Worm (Caenorhabditis elegans) whole organism, young adult: Measurements from ENCODE around the gene F15B9.10.

ENCODE experiments used
- B0019.2 ChIP-seq: fragments of 200-800 bp; sonication (Bioruptor generic); conservative IDR thresholded peaks from 2 replicates; pipeline ENCODE4 v1.3.6; 2022; ENCODE audit warnings: missing genetic modification reagents, missing genetic modification characterization, missing compliant biosample characterization
- B0261.1 ChIP-seq: sonication (generic microtip); optimal IDR thresholded peaks from 2 replicates; lab custom pipeline; 2016; ENCODE audit warnings: mild to moderate bottlenecking, missing genetic modification characterization, moderate library complexity, missing compliant biosample characterization
- C06A6.2 ChIP-seq: fragments of 200-800 bp; sonication (Bioruptor generic); conservative IDR thresholded peaks from 2 replicates; pipeline ENCODE4 v1.3.6; 2022; ENCODE audit warnings: missing genetic modification characterization, missing compliant biosample characterization
- F10E7.11 ChIP-seq: sonication (generic microtip); optimal IDR thresholded peaks from 2 replicates; lab custom pipeline; 2017; ENCODE audit warnings: mild to moderate bottlenecking, missing genetic modification characterization, moderate library complexity, missing compliant biosample characterization
- F23B12.7 ChIP-seq: sonication (generic microtip); optimal IDR thresholded peaks from 2 replicates; lab custom pipeline; 2017; ENCODE audit warnings: missing genetic modification characterization, mild to moderate bottlenecking, missing compliant biosample characterization, antibody characterized with exemption, moderate library complexity; ENCODE audit not compliant: insufficient read depth
- F37B4.10 ChIP-seq: fragments of 200-800 bp; sonication (Bioruptor generic); IDR thresholded peaks from 2 replicates; pipeline ENCODE4 v1.3.6; 2022; ENCODE audit warnings: missing genetic modification characterization, missing compliant biosample characterization
- F57A8.1 ChIP-seq: fragments of 200-800 bp; sonication (Bioruptor generic); optimal IDR thresholded peaks from 2 replicates; lab custom pipeline; 2018; ENCODE audit warnings: mild to moderate bottlenecking, missing genetic modification characterization, moderate library complexity, missing compliant biosample characterization
- Y53G8AR.9 ChIP-seq: fragments of 200-800 bp; sonication (Bioruptor generic); conservative IDR thresholded peaks from 2 replicates; pipeline ENCODE4 v1.3.6; 2022; ENCODE audit warnings: missing genetic modification reagents, missing genetic modification characterization, missing compliant biosample characterization
- Y95B8A.8 ChIP-seq: fragments of 200-800 bp; sonication (Bioruptor generic); IDR thresholded peaks from 2 replicates; pipeline ENCODE4 v1.3.6; 2022; ENCODE audit warnings: missing genetic modification reagents, missing genetic modification characterization, missing compliant biosample characterization
- attf-3 ChIP-seq: fragments of 200-800 bp; sonication (Bioruptor generic); conservative IDR thresholded peaks from 2 replicates; pipeline ENCODE4 v1.3.6; 2022; ENCODE audit warnings: missing genetic modification reagents, missing genetic modification characterization, missing compliant biosample characterization
- bed-2 ChIP-seq: fragments of 200-800 bp; sonication (Bioruptor generic); IDR thresholded peaks from 2 replicates; pipeline ENCODE4 v1.3.6; 2022; ENCODE audit warnings: missing genetic modification reagents, missing genetic modification characterization, missing compliant biosample characterization
- dpff-1 ChIP-seq: sonication (generic microtip); optimal IDR thresholded peaks from 2 replicates; lab custom pipeline; 2017; ENCODE audit warnings: mild to moderate bottlenecking, missing genetic modification characterization, missing compliant biosample characterization
- egl-18 ChIP-seq: fragments of 200-800 bp; sonication (Bioruptor generic); IDR thresholded peaks from 2 replicates; pipeline ENCODE4 v1.3.6; 2022; ENCODE audit warnings: missing genetic modification reagents, missing genetic modification characterization, missing compliant biosample characterization
- ets-4 ChIP-seq: fragments of 200-800 bp; sonication (Bioruptor generic); optimal IDR thresholded peaks from 2 replicates; lab custom pipeline; 2018; ENCODE audit warnings: mild to moderate bottlenecking, missing genetic modification characterization, missing compliant biosample characterization
- hlh-12 ChIP-seq: sonication (generic microtip); optimal IDR thresholded peaks from 2 replicates; lab custom pipeline; 2016; ENCODE audit warnings: missing genetic modification characterization, missing compliant biosample characterization
- hlh-26 ChIP-seq: fragments of 200-800 bp; sonication (Bioruptor generic); conservative IDR thresholded peaks from 2 replicates; pipeline ENCODE4 v1.3.6; 2022; ENCODE audit warnings: missing genetic modification reagents, missing genetic modification characterization, missing compliant biosample characterization
- hmg-1.2 ChIP-seq: fragments of 200-800 bp; sonication (Bioruptor generic); IDR thresholded peaks from 2 replicates; pipeline ENCODE4 v1.3.6; 2022; ENCODE audit warnings: missing genetic modification reagents, missing genetic modification characterization, missing compliant biosample characterization
- lir-1 ChIP-seq: fragments of 200-800 bp; sonication (Bioruptor generic); conservative IDR thresholded peaks from 2 replicates; pipeline ENCODE4 v1.3.6; 2022; ENCODE audit warnings: missing genetic modification reagents, missing genetic modification characterization, missing compliant biosample characterization
- madf-10 ChIP-seq: sonication (generic microtip); optimal IDR thresholded peaks from 2 replicates; lab custom pipeline; 2016; ENCODE audit warnings: mild to moderate bottlenecking, missing genetic modification characterization, missing compliant biosample characterization
- mcd-1 ChIP-seq: fragments of 200-800 bp; sonication (Bioruptor generic); IDR thresholded peaks from 2 replicates; pipeline ENCODE4 v1.3.6; 2022; ENCODE audit warnings: missing genetic modification reagents, missing genetic modification characterization, missing compliant biosample characterization
- mxl-1 ChIP-seq: sonication (generic microtip); optimal IDR thresholded peaks from 2 replicates; lab custom pipeline; 2016; ENCODE audit warnings: missing genetic modification characterization, missing compliant biosample characterization
- nfyb-1 ChIP-seq: fragments of 200-800 bp; sonication (Bioruptor generic); IDR thresholded peaks from 2 replicates; pipeline ENCODE4 v1.3.6; 2022; ENCODE audit warnings: missing genetic modification reagents, missing genetic modification characterization, missing compliant biosample characterization
- pbrm-1 ChIP-seq: fragments of 200-800 bp; sonication (Bioruptor generic); IDR thresholded peaks from 2 replicates; pipeline ENCODE4 v1.3.6; 2022; ENCODE audit warnings: missing genetic modification reagents, missing genetic modification characterization, missing compliant biosample characterization
- rcor-1 ChIP-seq: fragments of 200-800 bp; sonication (Bioruptor generic); IDR thresholded peaks from 2 replicates; pipeline ENCODE4 v1.3.6; 2022; ENCODE audit warnings: missing genetic modification reagents, missing genetic modification characterization, missing compliant biosample characterization
- rec-8 ChIP-seq, 2 experiments: sonication (generic microtip); optimal IDR thresholded peaks; 2 replicates each; lab custom pipeline; 2016; ENCODE audit warnings: mild to moderate bottlenecking in 2 of 2, missing genetic modification characterization in 2 of 2, missing genetic modification reagents in 2 of 2, missing genotype in 2 of 2, missing biosample characterization in 1 of 2, missing compliant biosample characterization in 1 of 2, moderate library complexity in 1 of 2
- rpc-1 ChIP-seq, 2 experiments: fragments of 150-350 bp in 1 of 2; sonication (generic microtip) in 1 of 2; optimal IDR thresholded peaks; 2 replicates each; lab custom pipeline; 2014 to 2018; ENCODE audit warnings: missing biosample characterization in 1 of 2, missing genetic modification characterization in 1 of 2, missing genetic modification reagents in 1 of 2, missing genotype in 1 of 2
- snpc-1.1 ChIP-seq: sonication (generic microtip); optimal IDR thresholded peaks from 2 replicates; lab custom pipeline; 2017; ENCODE audit warnings: missing genetic modification characterization, mild to moderate bottlenecking, missing compliant biosample characterization, antibody characterized with exemption, moderate library complexity, missing genotype, missing genetic modification reagents; ENCODE audit not compliant: insufficient read depth
- sptf-2 ChIP-seq: fragments of 200-800 bp; sonication (Bioruptor generic); optimal IDR thresholded peaks from 2 replicates; lab custom pipeline; 2018; ENCODE audit warnings: mild to moderate bottlenecking, missing genetic modification characterization, missing compliant biosample characterization
- tbx-9 ChIP-seq: sonication (generic microtip); optimal IDR thresholded peaks from 2 replicates; lab custom pipeline; 2016; ENCODE audit warnings: borderline replicate concordance, missing genetic modification characterization, inconsistent platforms, missing compliant biosample characterization
- tlf-1 ChIP-seq: fragments of 200-800 bp; sonication (Bioruptor generic); optimal IDR thresholded peaks from 2 replicates; lab custom pipeline; 2018; ENCODE audit warnings: mild to moderate bottlenecking, missing genetic modification characterization, missing compliant biosample characterization
- unc-130 ChIP-seq: sonication (generic microtip); optimal IDR thresholded peaks from 2 replicates; lab custom pipeline; 2016; ENCODE audit warnings: missing genetic modification reagents, missing genetic modification characterization, missing compliant biosample characterization
- xnd-1 ChIP-seq: sonication (generic microtip); optimal IDR thresholded peaks from 2 replicates; lab custom pipeline; 2016; ENCODE audit warnings: missing genotype, missing genetic modification reagents, missing genetic modification characterization, missing compliant biosample characterization
- ztf-22 ChIP-seq: fragments of 200-800 bp; sonication (Bioruptor generic); optimal IDR thresholded peaks from 2 replicates; lab custom pipeline; 2018; ENCODE audit warnings: mild to moderate bottlenecking, missing genetic modification characterization, moderate library complexity, missing compliant biosample characterization

F15B9.10 gene

DNA sequence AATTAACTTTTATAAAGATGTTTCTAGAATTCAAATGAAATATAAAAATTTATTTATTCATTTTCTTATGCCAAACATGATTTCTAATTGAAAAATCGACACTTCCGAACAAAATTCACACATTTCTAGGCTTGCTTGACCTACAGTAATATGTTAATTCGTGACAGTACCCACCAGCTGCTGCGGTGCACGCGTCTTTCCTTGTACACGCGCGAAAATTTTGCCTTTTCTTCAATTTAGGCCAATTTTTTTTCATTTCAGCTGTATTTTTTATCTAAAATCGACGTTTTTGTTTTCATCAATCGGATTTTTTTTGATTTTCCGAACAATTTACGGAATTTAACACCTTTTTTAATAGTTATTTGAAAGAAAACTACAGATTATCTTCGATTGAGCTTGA, 8.7 kb downstream of the F15B9.10 start (continued):
- TF ChIP-seq attf-3 (GFP tag; lab: Robert Waterston, UW): peak; percentile 34; the same call in 1 of the 2 replicates
- no peak for TF ChIP-seq F10E7.11
- TF ChIP-seq hmg-1.2 (GFP tag; lab: Robert Waterston, UW): peak; percentile 29; the same call in 1 of the 2 replicates
- 0 out of 2 replicates have a peak, but pooled peaks have one; percentile 52 for TF ChIP-seq Y95B8A.8
- no peak for TF ChIP-seq rpc-1 (optimal IDR thresholded peaks at IDR 0.05; lab: Kevin White, UChicago)
- TF ChIP-seq rpc-1 (tag; optimal IDR thresholded peaks at IDR 0.05; lab: Kevin White, UChicago): peak; percentile 4
- peak; percentile 12 for TF ChIP-seq unc-130 (GFP tag; lab: Kevin White, UChicago)
- TF ChIP-seq, all 124 proteins: peak for 24

DNA sequence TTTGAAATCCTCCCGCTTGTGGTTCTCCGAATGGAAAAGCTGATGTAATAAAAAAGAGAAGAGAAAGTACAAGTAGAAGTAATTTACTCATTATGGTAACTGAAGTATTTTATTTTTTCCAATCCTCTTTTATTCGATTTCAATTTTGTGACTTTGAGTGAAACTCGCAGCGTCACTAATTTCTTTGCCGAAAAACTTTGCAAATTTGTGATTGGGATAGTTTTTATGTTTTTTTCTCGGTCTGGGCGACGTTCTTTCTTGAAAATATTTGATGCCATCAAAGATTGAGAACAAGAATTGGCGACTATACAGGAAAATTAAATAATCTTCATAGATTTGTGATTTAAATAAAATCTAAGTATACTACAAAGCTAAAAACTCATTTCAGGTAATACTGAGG, 9.2 kb downstream of the F15B9.10 start, which contains the start of gene far-4:
TSS of gene far-4 (minus strand) at position 101 of the 400 bp plus-strand sequence.
- TF ChIP-seq F23B12.7 (tag; lab: Kevin White, UChicago) (no peak), bed-2 (GFP tag; lab: Robert Waterston, UW) (no peak), B0019.2 (GFP tag; lab: Robert Waterston, UW) (no peak), tbx-9 (no peak), dpff-1 (tag; lab: Kevin White, UChicago) (no peak)

DNA sequence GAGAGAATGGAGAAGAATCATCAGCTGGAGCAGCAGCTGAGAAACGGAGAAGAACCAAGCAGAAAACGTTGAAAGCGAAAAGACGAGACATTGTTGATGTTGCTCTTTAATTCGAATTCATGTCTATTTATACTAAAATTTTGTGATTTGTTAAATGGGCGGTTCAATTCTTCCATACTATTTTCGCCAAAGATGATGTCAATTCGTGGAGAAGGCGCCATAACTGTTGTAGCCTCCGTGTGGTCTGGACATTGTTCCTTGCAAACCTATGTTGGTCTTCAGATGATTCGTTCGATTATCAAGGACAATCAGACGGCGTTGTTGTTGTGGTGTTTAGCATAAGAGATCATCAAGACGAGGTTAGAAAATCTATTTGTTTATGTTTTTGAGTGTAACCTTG, 11.3 kb downstream of the F15B9.10 start, which contains the start of gene far-3:
TSS of gene far-3 (minus strand) at position 101 of the 400 bp plus-strand sequence.
- TF ChIP-seq ztf-22 (GFP tag; lab: Kevin White, UChicago) (no peak), Y53G8AR.9 (no peak), mcd-1 (GFP tag; lab: Robert Waterston, UW) (no peak), hlh-12 (tag; lab: Kevin White, UChicago) (no peak), pbrm-1 (GFP tag; lab: Robert Waterston, UW) (no peak), rec-8 (tag; optimal IDR thresholded peaks at IDR 0.05; lab: Kevin White, UChicago) (no peak), hlh-26 (GFP tag; lab: Robert Waterston, UW) (no peak), sptf-2 (GFP tag; lab: Kevin White, UChicago) (no peak), snpc-1.1 (tag; lab: Kevin White, UChicago) (no peak), ets-4 (GFP tag; lab: Kevin White, UChicago) (no peak), tlf-1 (GFP tag; lab: Kevin White, UChicago) (no peak), nfyb-1 (GFP tag; lab: Robert Waterston, UW) (no peak), madf-10 (tag; lab: Kevin White, UChicago) (no peak), B0019.2 (GFP tag; lab: Robert Waterston, UW) (no peak), mxl-1 (no peak), egl-18 (GFP tag; lab: Robert Waterston, UW) (no peak)

DNA sequence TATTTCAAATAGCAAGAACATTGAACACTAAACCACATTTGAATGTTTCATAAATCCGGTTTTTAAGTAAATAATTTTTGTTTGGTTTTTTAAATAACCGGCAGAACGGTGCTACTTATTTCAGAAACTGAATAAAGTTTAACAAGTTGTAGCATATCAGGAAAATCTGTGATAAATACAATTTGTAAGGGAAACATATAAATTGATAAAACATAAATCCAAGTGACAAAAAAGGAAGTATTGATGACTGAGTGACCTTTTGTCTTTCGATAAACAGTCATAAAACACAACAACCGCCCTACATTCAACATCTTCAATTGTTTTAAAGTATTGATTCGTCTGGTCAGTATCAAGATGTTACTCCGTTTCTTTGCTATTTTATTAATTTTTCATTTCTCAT, 13.5 kb downstream of the F15B9.10 start, which contains the start of gene far-5:
TSS of gene far-5 (plus strand) at position 301 of the 400 bp plus-strand sequence.
- no peak for TF ChIP-seq xnd-1 (tag; lab: Kevin White, UChicago)
- no peak for TF ChIP-seq C06A6.2
- TF ChIP-seq lir-1 (GFP tag; lab: Robert Waterston, UW): no peak
- no peak for TF ChIP-seq F57A8.1 (GFP tag; lab: Kevin White, UChicago)
- TF ChIP-seq rcor-1: no peak
- no peak for TF ChIP-seq F37B4.10
- no peak for TF ChIP-seq B0261.1
